Worm (Caenorhabditis elegans) whole organism, dauer: ENCODE data around the gene srt-35.
"Not testable (repeated sequence)": the region's sequence is repeated elsewhere in the genome, so short reads cannot be mapped to it uniquely, and the experiment has no call there.

ENCODE experiments used
- unc-62 ChIP-seq: sonication (generic microtip); optimal IDR thresholded peaks from 2 replicates; lab custom pipeline; 2017; ENCODE audit warnings: missing biosample characterization, missing genetic modification reagents, missing genetic modification characterization

Gene srt-35

DNA sequence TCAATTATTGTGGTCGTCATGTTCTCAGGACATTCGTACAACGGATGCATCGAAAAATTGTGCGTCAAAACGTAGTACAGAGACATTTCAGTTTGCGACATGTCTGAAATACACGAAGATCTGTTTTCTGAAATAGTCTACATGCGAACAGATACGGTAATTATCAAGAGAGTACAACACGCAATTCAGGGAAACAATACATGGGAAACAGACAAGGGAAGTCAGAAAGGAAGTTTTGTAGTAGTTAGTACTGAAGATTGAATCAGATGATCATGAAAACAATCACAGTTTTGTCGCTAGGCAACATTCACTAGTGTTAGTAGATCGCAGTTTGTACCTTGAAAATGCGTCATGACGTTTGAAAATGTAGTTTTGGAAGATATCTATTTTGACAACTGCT is 14.4 kb downstream of the srt-35 start, which contains the start of gene srt-13:
TSS of gene srt-13 (minus strand) at position 101 of the 400 bp plus-strand sequence.
- TF ChIP-seq unc-62: no peak

DNA sequence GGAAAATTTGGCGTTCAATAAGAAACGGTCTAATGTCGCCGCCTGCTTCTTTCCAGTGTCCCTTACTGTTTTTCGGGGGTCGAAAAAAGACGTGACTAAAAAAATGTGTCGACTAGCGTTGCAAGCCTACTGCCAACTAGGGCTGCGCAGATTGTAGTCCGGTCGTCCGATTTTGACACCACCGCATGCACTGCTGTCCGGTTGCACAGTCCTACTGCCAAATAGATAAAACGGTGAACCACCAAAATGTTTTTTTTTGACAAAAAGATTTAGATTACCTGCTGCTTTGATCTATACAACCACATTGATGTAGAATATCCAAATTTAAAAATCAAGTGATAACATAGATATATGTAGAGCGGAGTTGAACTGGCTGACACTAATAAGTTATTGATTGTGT is 16.1 kb downstream of the srt-35 start:
- no peak for TF ChIP-seq unc-62

DNA sequence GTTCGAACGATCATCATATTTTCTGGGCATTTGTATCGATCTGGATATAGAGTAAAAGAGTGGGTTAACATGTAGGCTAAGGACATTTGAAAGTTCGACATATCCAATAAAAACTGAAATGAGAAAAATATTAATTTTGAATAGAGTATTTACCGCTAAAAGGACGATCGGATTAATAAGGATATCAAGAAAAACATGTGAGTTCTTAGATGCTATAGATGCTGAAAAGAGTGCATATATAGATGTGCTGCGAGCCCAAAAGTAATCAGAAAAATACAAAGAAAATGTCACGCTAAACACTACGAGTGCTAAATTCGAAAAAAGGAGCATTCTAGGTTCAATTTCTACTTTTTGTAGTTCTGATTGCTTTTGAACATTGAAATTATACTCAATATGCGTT is 22.0 kb downstream of the srt-35 start, which contains the start of gene srt-12:
TSS of gene srt-12 (minus strand) at position 101 of the 400 bp plus-strand sequence.
- no peak for TF ChIP-seq unc-62

DNA sequence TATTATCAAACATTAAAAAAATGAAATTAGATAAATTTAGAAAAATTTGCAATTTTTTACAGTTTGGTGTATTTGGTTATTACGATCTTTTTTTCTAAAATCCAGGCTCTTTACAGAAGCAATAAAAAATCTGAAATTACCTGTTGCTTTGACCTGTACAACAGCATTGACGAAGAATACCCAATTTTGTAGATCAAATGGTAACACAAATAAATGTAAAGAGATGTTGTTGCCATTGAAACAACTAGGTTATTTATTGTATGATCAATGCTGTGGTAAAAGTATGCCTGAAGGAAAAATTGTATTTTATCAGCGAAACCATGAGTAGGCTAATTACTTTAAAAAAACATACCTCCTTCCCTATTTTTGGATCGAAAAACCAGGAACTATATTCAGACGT is 22.9 kb downstream of the srt-35 start:
- no peak for TF ChIP-seq unc-62

DNA sequence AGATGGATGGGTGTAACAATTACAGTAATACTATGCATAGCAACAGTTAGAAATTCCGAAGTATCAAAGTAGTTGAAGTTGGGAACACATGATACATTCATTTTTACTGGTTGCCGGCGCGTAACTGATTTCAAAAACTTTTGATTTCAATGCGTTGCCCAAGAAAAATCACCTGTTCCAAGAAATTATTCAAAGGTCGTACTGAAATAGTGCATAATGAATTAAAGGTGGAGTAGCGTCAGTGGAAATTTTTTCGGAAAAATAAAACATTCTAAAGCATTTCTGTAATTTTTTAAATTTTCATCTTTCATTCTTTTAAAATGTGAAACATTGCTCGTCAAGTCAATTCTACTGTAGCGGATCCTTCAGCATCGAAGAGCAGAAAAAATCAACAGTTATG is 24.1 kb downstream of the srt-35 start, which contains the start of gene srh-204:
TSS of gene srh-204 (minus strand) at position 101 of the 400 bp plus-strand sequence.
- no peak for TF ChIP-seq unc-62

DNA sequence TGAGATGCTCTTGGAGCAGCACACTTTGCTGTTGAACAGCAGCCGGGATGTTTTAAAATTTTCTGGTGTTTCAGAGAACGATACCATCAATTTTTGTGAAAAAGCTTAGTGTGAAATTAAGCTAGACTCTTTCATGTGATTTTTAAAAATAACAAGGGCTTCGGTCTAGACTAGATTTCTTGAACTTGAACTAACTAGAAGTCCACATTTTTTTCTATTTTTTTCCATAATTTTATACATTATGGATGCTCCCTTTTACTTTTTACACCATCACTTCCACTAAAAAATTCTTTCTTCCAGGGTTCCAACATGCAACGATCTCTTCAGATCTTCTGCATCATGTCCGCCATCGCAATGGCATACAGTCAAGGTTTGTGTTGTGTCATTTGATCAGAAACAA is 28.3 kb downstream of the srt-35 start, which contains the start of gene nlp-13:
TSS of gene nlp-13 (plus strand) at position 301 of the 400 bp plus-strand sequence.
- TF ChIP-seq unc-62: no peak

DNA sequence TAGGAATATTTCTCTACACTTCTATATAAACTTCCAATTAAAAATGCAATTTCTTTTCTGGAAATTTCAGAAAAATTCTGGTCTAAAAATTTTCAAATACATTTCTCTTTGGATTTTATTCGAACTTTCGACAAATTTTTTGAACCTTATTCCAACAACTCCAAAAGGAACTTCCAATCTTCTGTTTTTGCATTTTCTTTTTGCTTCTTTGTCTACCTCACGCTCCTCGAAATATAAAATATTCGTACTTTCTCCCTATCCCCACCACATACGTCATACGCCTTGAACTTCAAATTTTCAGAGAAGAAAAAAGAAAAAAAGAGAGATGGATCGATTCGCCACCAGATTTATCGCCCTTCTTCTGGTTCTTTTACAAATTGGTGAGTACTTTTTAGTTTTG is 45.1 kb downstream of the srt-35 start, which contains the start of gene nlp-9:
TSS of gene nlp-9 (plus strand) at position 301 of the 400 bp plus-strand sequence.
- no peak for TF ChIP-seq unc-62

DNA sequence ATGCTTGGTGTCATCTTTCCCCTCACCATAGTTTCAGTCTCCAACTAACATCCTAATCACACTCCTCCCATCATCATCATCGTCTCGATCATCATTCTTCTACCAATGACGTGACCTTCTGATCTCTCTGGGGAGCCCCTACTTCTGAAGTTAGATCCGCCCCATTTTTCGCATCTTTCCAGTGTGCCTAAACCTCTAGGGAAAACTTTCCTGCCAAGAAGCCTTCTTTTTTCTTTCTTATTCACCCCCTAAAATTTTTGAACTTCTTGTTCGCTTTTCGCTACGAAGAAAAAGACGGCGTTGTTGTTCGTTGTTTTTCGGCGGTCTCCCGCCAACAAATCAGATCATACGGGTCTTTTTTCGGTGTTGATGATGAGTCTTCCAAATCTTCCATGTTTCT is 46.1 kb downstream of the srt-35 start:
- TF ChIP-seq unc-62: no peak

DNA sequence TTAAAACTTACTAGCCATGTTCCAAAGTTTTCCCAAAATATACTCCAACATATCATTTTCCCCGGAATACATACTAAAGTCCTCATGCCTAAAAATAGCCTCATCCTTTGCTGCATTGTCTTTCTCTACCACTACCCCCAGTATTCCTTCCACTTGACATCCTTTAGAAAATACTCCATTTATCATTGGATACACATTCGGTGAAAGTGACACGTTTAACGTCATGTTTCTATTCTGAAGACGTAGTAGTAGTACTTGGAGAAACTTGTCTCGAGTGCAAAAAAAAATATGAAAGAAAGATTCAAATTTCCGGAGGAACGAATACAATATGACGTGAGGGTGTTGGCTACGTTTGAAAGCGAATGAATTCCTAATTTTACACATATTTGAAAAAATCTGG is 47.5 kb downstream of the srt-35 start:
- no peak for TF ChIP-seq unc-62

DNA sequence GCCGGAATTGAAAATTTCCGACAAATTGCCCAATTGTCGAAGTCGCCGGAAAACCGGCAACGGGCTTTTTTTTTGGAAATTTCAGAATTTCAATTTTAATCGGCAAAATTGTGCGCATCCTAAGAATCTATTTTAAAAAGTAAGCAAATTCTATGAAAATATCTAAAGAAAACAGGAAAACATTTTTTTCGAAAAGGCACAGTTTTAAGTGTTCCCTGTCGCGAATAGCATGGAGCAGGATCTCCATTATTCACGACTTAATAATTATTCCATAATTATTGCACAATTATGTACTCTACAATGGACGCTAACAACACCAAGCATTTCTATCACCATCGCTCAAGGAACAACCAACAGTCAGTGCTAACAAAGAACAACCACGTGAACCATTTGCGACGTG is 48.6 kb downstream of the srt-35 start, which contains the start of gene H43I07.4:
TSS of gene H43I07.4 (plus strand) at position 301 of the 400 bp plus-strand sequence.
- TF ChIP-seq unc-62: not testable (repeated sequence)

DNA sequence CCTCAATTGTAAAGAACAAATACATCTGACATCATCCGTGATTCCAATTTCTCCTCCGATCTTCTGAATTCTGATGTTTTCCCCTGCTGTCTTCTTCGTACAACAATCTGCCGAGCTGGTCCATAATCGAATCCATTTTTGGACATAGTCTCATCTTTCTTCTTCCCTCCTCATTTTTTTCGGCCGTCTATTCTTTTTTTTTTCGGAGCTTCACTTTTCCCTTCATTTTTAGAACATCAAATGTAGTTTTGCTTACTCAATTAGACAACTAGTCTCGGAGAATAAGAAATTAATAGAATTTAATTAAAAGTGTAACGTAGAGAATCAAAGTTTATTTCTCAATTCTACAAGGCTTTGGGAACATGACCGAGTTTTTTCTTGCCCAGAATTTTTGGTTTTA is 52.9 kb downstream of the srt-35 start:
- no peak for TF ChIP-seq unc-62
